Worm (Caenorhabditis elegans) whole organism, L1 larva: ENCODE measurements around the gene argn-1.

Source experiments
- dpl-1 ChIP-seq, 3 experiments: fragments of 150-350 bp in 2 of 3; sonication (generic microtip) in 1 of 3; optimal IDR thresholded peaks; 2 replicates each; lab custom pipeline; 2014 to 2017; ENCODE audit warnings: missing biosample characterization in 3 of 3, missing genetic modification characterization in 3 of 3, missing genetic modification reagents in 3 of 3
- elt-3 ChIP-seq, 6 experiments: fragments of 150-350 bp in 1 of 6; sonication (generic microtip); optimal IDR thresholded peaks; 2 replicates each; lab custom pipeline; 2017 to 2018; ENCODE audit warnings: missing biosample characterization in 6 of 6, missing genetic modification characterization in 6 of 6, inconsistent platforms in 1 of 6
- lin-14 ChIP-seq: fragments of 200-800 bp; sonication (Bioruptor generic); optimal IDR thresholded peaks from 2 replicates; lab custom pipeline; 2018; ENCODE audit warnings: mild to moderate bottlenecking, missing genetic modification characterization, moderate library complexity, missing compliant biosample characterization
- nhr-76 ChIP-seq: sonication (generic microtip); optimal IDR thresholded peaks from 2 replicates; lab custom pipeline; 2017; ENCODE audit warnings: missing biosample characterization, missing genetic modification characterization

ce11 chrX:5655601-5656000 lies 25.8 kb downstream of the argn-1 start:
- TF ChIP-seq elt-3 (tag; optimal IDR thresholded peaks at IDR 0.05; lab: Kevin White, UChicago) (no peak), lin-14 (GFP tag; lab: Kevin White, UChicago) (no peak), nhr-76 (no peak), dpl-1 (GFP tag; optimal IDR thresholded peaks at IDR 0.05; lab: Kevin White, UChicago) (no peak)
